Worm (Caenorhabditis elegans) whole organism, L4 larva: ENCODE results near the gene ugt-2.

Experiments used
- fkh-10 ChIP-seq: fragments of 150-350 bp; optimal IDR thresholded peaks from 2 replicates; lab custom pipeline; 2014; ENCODE audit warnings: missing biosample characterization, missing genetic modification reagents, missing genetic modification characterization
- nhr-102 ChIP-seq: sonication (generic microtip); optimal IDR thresholded peaks from 2 replicates; lab custom pipeline; 2016; ENCODE audit warnings: mild to moderate bottlenecking, missing genetic modification characterization, moderate library complexity, missing compliant biosample characterization
- nhr-77 ChIP-seq: fragments of 150-350 bp; optimal IDR thresholded peaks from 2 replicates; lab custom pipeline; 2014; ENCODE audit warnings: missing biosample characterization, missing genetic modification characterization
- pha-4 ChIP-seq, 2 experiments: fragments of 150-350 bp in 1 of 2; fragments of 200-800 bp in 1 of 2; sonication (Bioruptor generic) in 1 of 2; IDR thresholded peaks in 1 of 2; optimal IDR thresholded peaks in 1 of 2; 2 replicates each; pipeline versions ENCODE4 v1.3.6 to Lab custom; 2014 to 2022; ENCODE audit warnings: missing genetic modification characterization in 2 of 2, missing genetic modification reagents in 2 of 2, missing biosample characterization in 1 of 2, missing compliant biosample characterization in 1 of 2
- pqm-1 ChIP-seq: sonication (generic microtip); optimal IDR thresholded peaks from 2 replicates; lab custom pipeline; 2017; ENCODE audit warnings: missing biosample characterization, missing genetic modification characterization
- snpc-4 ChIP-seq: fragments of 150-350 bp; optimal IDR thresholded peaks from 2 replicates; lab custom pipeline; 2014; ENCODE audit warnings: missing biosample characterization, missing genetic modification characterization
- spr-1 ChIP-seq: sonication (generic microtip); optimal IDR thresholded peaks from 2 replicates; lab custom pipeline; 2016; ENCODE audit warnings: mild to moderate bottlenecking, missing genetic modification characterization, missing compliant biosample characterization
- unc-62 ChIP-seq, 3 experiments: fragments of 150-350 bp in 1 of 3; sonication (generic microtip); optimal IDR thresholded peaks in 2 of 3; peaks in 1 of 3; 1 replicate in 1 of 3; 2 replicates in 2 of 3; lab custom pipeline; 2014 to 2017; ENCODE audit warnings: missing biosample characterization in 3 of 3, missing genetic modification characterization in 3 of 3, missing genetic modification reagents in 3 of 3, missing genotype in 1 of 3

ce11 chrV:10350054-10350453 lies 48.5 kb upstream of the ugt-2 start, which contains the start of gene K07C5.9:
- TF ChIP-seq unc-62 (GFP tag; optimal IDR thresholded peaks at IDR 0.05 in 1 of 2; lab: Kevin White, UChicago), result no peak
- TF ChIP-seq unc-62 (tag; optimal IDR thresholded peaks at IDR 0.05; lab: Kevin White, UChicago), result no peak
- TF ChIP-seq nhr-77 (tag; lab: Kevin White, UChicago), result no peak
- no peak for TF ChIP-seq pqm-1 (tag; lab: Kevin White, UChicago)
- TF ChIP-seq fkh-10 (GFP tag; lab: Kevin White, UChicago), result no peak
- no peak for TF ChIP-seq nhr-102 (tag; lab: Kevin White, UChicago)
- no peak for TF ChIP-seq snpc-4 (tag; lab: Kevin White, UChicago)
- TF ChIP-seq pha-4 (GFP tag; IDR thresholded peaks at IDR 0.05; lab: Robert Waterston, UW), result no peak
- no peak for TF ChIP-seq pha-4 (tag; optimal IDR thresholded peaks at IDR 0.05; lab: Kevin White, UChicago)
- no peak for TF ChIP-seq spr-1 (tag; lab: Kevin White, UChicago)
